Worm (Caenorhabditis elegans) whole organism, L3 larva: ENCODE measurements around the gene Y76A2B.4.

Experiments
- R02D3.7 ChIP-seq: fragments of 150-350 bp; optimal IDR thresholded peaks from 2 replicates; lab custom pipeline; 2014; ENCODE audit warnings: missing biosample characterization, missing genetic modification characterization
- ZK546.5 ChIP-seq: sonication (generic microtip); optimal IDR thresholded peaks from 2 replicates; lab custom pipeline; 2017; ENCODE audit warnings: missing biosample characterization, missing genetic modification characterization
- aly-2 ChIP-seq: fragments of 150-350 bp; optimal IDR thresholded peaks from 2 replicates; lab custom pipeline; 2014; ENCODE audit warnings: missing biosample characterization, missing genetic modification characterization
- ama-1 ChIP-seq: fragments of 150-350 bp; optimal IDR thresholded peaks from 2 replicates; lab custom pipeline; 2018
- ceh-16 ChIP-seq: sonication (generic microtip); optimal IDR thresholded peaks from 2 replicates; lab custom pipeline; 2017; ENCODE audit warnings: missing biosample characterization, missing genetic modification characterization
- ceh-28 ChIP-seq: fragments of 150-350 bp; optimal IDR thresholded peaks from 2 replicates; lab custom pipeline; 2014; ENCODE audit warnings: missing biosample characterization, missing genetic modification reagents, missing genetic modification characterization
- ceh-82 ChIP-seq: fragments of 150-350 bp; optimal IDR thresholded peaks from 2 replicates; lab custom pipeline; 2014; ENCODE audit warnings: missing biosample characterization, missing genetic modification characterization
- ceh-9 ChIP-seq: sonication (generic microtip); optimal IDR thresholded peaks from 2 replicates; lab custom pipeline; 2018; ENCODE audit warnings: missing biosample characterization, missing genetic modification characterization
- daf-12 ChIP-seq: fragments of 150-350 bp; optimal IDR thresholded peaks from 2 replicates; lab custom pipeline; 2014; ENCODE audit warnings: missing biosample characterization, missing genetic modification reagents, missing genetic modification characterization
- egl-27 ChIP-seq: sonication (generic microtip); optimal IDR thresholded peaks from 4 replicates; lab custom pipeline; 2017; ENCODE audit warnings: missing biosample characterization, missing genetic modification reagents, missing genetic modification characterization
- egl-5 ChIP-seq: fragments of 150-350 bp; optimal IDR thresholded peaks from 2 replicates; lab custom pipeline; 2017; ENCODE audit warnings: missing biosample characterization, missing genetic modification reagents, missing genetic modification characterization, inconsistent platforms
- elt-1 ChIP-seq: fragments of 150-350 bp; optimal IDR thresholded peaks from 2 replicates; lab custom pipeline; 2014; ENCODE audit warnings: missing biosample characterization, missing genetic modification characterization
- elt-2 ChIP-seq: sonication (generic microtip); optimal IDR thresholded peaks from 2 replicates; lab custom pipeline; 2016; ENCODE audit warnings: missing genetic modification reagents, mild to moderate bottlenecking, missing genetic modification characterization, missing compliant biosample characterization
- elt-3 ChIP-seq, 3 experiments: fragments of 150-350 bp in 1 of 3; sonication (generic microtip) in 2 of 3; optimal IDR thresholded peaks; 2 replicates in 2 of 3; 4 replicates in 1 of 3; lab custom pipeline; 2014 to 2017; ENCODE audit warnings: missing biosample characterization in 3 of 3, missing genetic modification characterization in 3 of 3
- eor-1 ChIP-seq, 2 experiments: fragments of 150-350 bp; optimal IDR thresholded peaks; 2 replicates each; lab custom pipeline; 2014 to 2018; ENCODE audit warnings: missing biosample characterization in 2 of 2, missing genetic modification characterization in 2 of 2
- fkh-10 ChIP-seq: sonication (generic microtip); optimal IDR thresholded peaks from 2 replicates; lab custom pipeline; 2017; ENCODE audit warnings: missing biosample characterization, missing genetic modification reagents, missing genetic modification characterization
- fkh-2 ChIP-seq: fragments of 150-350 bp; optimal IDR thresholded peaks from 2 replicates; lab custom pipeline; 2014; ENCODE audit warnings: missing biosample characterization, missing genetic modification reagents, missing genetic modification characterization
- fos-1 ChIP-seq: fragments of 150-350 bp; optimal IDR thresholded peaks from 2 replicates; lab custom pipeline; 2014; ENCODE audit warnings: missing biosample characterization, missing genetic modification characterization
- hmg-11 ChIP-seq: sonication (generic microtip); optimal IDR thresholded peaks from 2 replicates; lab custom pipeline; 2016; ENCODE audit warnings: missing genetic modification characterization, missing compliant biosample characterization
- jun-1 ChIP-seq: fragments of 150-350 bp; optimal IDR thresholded peaks from 2 replicates; lab custom pipeline; 2014; ENCODE audit warnings: missing biosample characterization, missing genetic modification reagents, missing genetic modification characterization
- lsy-12 ChIP-seq: sonication (generic microtip); optimal IDR thresholded peaks from 2 replicates; lab custom pipeline; 2016; ENCODE audit warnings: mild to moderate bottlenecking, missing genetic modification characterization, missing compliant biosample characterization
- mdl-1 ChIP-seq: fragments of 150-350 bp; optimal IDR thresholded peaks from 2 replicates; lab custom pipeline; 2014; ENCODE audit warnings: missing biosample characterization, missing genetic modification characterization
- mml-1 ChIP-seq: fragments of 150-350 bp; sonication (generic microtip); optimal IDR thresholded peaks from 3 replicates; lab custom pipeline; 2014; ENCODE audit warnings: missing biosample characterization, missing genetic modification characterization
- nfya-1 ChIP-seq: sonication (generic microtip); optimal IDR thresholded peaks from 2 replicates; lab custom pipeline; 2017; ENCODE audit warnings: missing genetic modification characterization, mild to moderate bottlenecking, missing compliant biosample characterization, antibody characterized with exemption, moderate library complexity; ENCODE audit not compliant: insufficient read depth
- nhr-12 ChIP-seq: fragments of 150-350 bp; optimal IDR thresholded peaks from 2 replicates; lab custom pipeline; 2014; ENCODE audit warnings: missing biosample characterization, missing genetic modification characterization
- nhr-237 ChIP-seq: fragments of 150-350 bp; optimal IDR thresholded peaks from 2 replicates; lab custom pipeline; 2014; ENCODE audit warnings: missing biosample characterization, missing genetic modification characterization
- nhr-25 ChIP-seq: sonication (generic microtip); optimal IDR thresholded peaks from 2 replicates; lab custom pipeline; 2017; ENCODE audit warnings: missing biosample characterization, missing genetic modification characterization
- nhr-28 ChIP-seq: fragments of 150-350 bp; optimal IDR thresholded peaks from 2 replicates; lab custom pipeline; 2014; ENCODE audit warnings: missing biosample characterization, missing genetic modification characterization
- nhr-43 ChIP-seq: sonication (generic microtip); optimal IDR thresholded peaks from 2 replicates; lab custom pipeline; 2016; ENCODE audit warnings: mild to moderate bottlenecking, missing genetic modification characterization, missing compliant biosample characterization; ENCODE audit not compliant: poor library complexity, severe bottlenecking
- nhr-67 ChIP-seq: fragments of 150-350 bp; optimal IDR thresholded peaks from 2 replicates; lab custom pipeline; 2014; ENCODE audit warnings: missing biosample characterization, missing genetic modification characterization
- nhr-76 ChIP-seq: fragments of 150-350 bp; sonication (generic microtip); optimal IDR thresholded peaks from 5 replicates; lab custom pipeline; 2014; ENCODE audit warnings: missing biosample characterization, missing genetic modification characterization
- pha-4 ChIP-seq: fragments of 150-350 bp; optimal IDR thresholded peaks from 2 replicates; lab custom pipeline; 2014; ENCODE audit warnings: missing biosample characterization, missing genetic modification reagents, missing genetic modification characterization
- pqm-1 ChIP-seq: fragments of 150-350 bp; optimal IDR thresholded peaks from 2 replicates; lab custom pipeline; 2017; ENCODE audit warnings: missing biosample characterization, missing genetic modification characterization, inconsistent platforms
- sea-2 ChIP-seq: fragments of 150-350 bp; sonication (generic microtip); optimal IDR thresholded peaks from 4 replicates; lab custom pipeline; 2014; ENCODE audit warnings: missing biosample characterization, missing genetic modification reagents, missing genetic modification characterization
- skn-1 ChIP-seq: fragments of 150-350 bp; optimal IDR thresholded peaks from 2 replicates; lab custom pipeline; 2014; ENCODE audit warnings: missing biosample characterization, missing genetic modification characterization
- tbx-2 ChIP-seq: sonication (generic microtip); optimal IDR thresholded peaks from 2 replicates; lab custom pipeline; 2016; ENCODE audit warnings: mild to moderate bottlenecking, missing genetic modification characterization, missing compliant biosample characterization
- unc-39 ChIP-seq: sonication (generic microtip); optimal IDR thresholded peaks from 4 replicates; lab custom pipeline; 2017; ENCODE audit warnings: missing biosample characterization, missing genetic modification characterization
- unc-62 ChIP-seq: fragments of 150-350 bp; sonication (generic microtip); optimal IDR thresholded peaks from 4 replicates; lab custom pipeline; 2014; ENCODE audit warnings: missing biosample characterization, missing genetic modification reagents, missing genetic modification characterization
- ztf-11 ChIP-seq: fragments of 150-350 bp; optimal IDR thresholded peaks from 2 replicates; lab custom pipeline; 2014; ENCODE audit warnings: missing biosample characterization, missing genetic modification characterization

The Y76A2B.4 gene

ce11 chrIII:13548982-13549381 lies 2.4 kb upstream of the Y76A2B.4 start, which contains the start of gene mmad-1 (continued):
- TF ChIP-seq lsy-12 (tag; lab: Kevin White, UChicago) (no peak), ama-1 (lab: Kevin White, UChicago) (no peak), nhr-67 (tag; lab: Kevin White, UChicago) (no peak), pha-4 (tag; lab: Kevin White, UChicago) (peak; percentile 76), elt-1 (tag; lab: Kevin White, UChicago) (no peak)

ce11 chrIII:13544593-13544992 lies 2.0 kb downstream of the Y76A2B.4 start:
- TF ChIP-seq lsy-12 (tag; lab: Kevin White, UChicago) (no peak), elt-2 (tag; lab: Kevin White, UChicago) (peak; percentile 93), nhr-12 (tag; lab: Kevin White, UChicago) (no peak), jun-1 (tag; lab: Kevin White, UChicago) (peak; percentile 19), tbx-2 (tag; lab: Kevin White, UChicago) (no peak), ZK546.5 (tag; lab: Kevin White, UChicago) (no peak), ceh-82 (no peak), pha-4 (tag; lab: Kevin White, UChicago) (peak; percentile 31), nhr-43 (peak; percentile 26), fkh-10 (no peak), nfya-1 (tag; lab: Kevin White, UChicago) (peak; percentile 60), pqm-1 (tag; lab: Kevin White, UChicago) (peak; percentile 91), nhr-67 (tag; lab: Kevin White, UChicago) (no peak), elt-3 (tag; optimal IDR thresholded peaks at IDR 0.05; lab: Kevin White, UChicago) (peak; percentile 8 to 84 (median 46)), mdl-1 (tag; lab: Kevin White, UChicago) (no peak), fos-1 (no peak), aly-2 (no peak), nhr-25 (tag; lab: Kevin White, UChicago) (peak; percentile 44), eor-1 (tag; optimal IDR thresholded peaks at IDR 0.05; lab: Kevin White, UChicago) (no peak), nhr-28 (tag; lab: Kevin White, UChicago) (no peak)

ce11 chrIII:13543434-13543833 lies 3.1 kb downstream of the Y76A2B.4 start, which contains the start of gene acs-5:
TSS of gene acs-5 (minus strand) at chrIII:13543534.
- TF ChIP-seq egl-5 (tag; lab: Kevin White, UChicago) (no peak), ZK546.5 (tag; lab: Kevin White, UChicago) (no peak), nfya-1 (tag; lab: Kevin White, UChicago) (no peak), jun-1 (tag; lab: Kevin White, UChicago) (no peak), ztf-11 (tag; lab: Kevin White, UChicago) (no peak), unc-62 (no peak), elt-1 (tag; lab: Kevin White, UChicago) (no peak), tbx-2 (tag; lab: Kevin White, UChicago) (no peak), skn-1 (tag; lab: Kevin White, UChicago) (no peak), nhr-25 (tag; lab: Kevin White, UChicago) (no peak), nhr-237 (tag; lab: Kevin White, UChicago) (no peak), daf-12 (tag; lab: Kevin White, UChicago) (no peak), aly-2 (no peak), sea-2 (no peak), lsy-12 (tag; lab: Kevin White, UChicago) (no peak), R02D3.7 (no peak), ceh-28 (tag; lab: Kevin White, UChicago) (no peak), eor-1 (tag; optimal IDR thresholded peaks at IDR 0.05; lab: Kevin White, UChicago) (no peak), ama-1 (lab: Kevin White, UChicago) (no peak)

- no peak for TF ChIP-seq unc-39
- TF ChIP-seq nfya-1 (tag; lab: Kevin White, UChicago) = peak; percentile 1
- no peak for TF ChIP-seq jun-1 (tag; lab: Kevin White, UChicago)
- TF ChIP-seq ceh-9 (tag; lab: Kevin White, UChicago) = no peak
- no peak for TF ChIP-seq ceh-82
- no peak for TF ChIP-seq pha-4 (tag; lab: Kevin White, UChicago)
- peak; percentile 81 for TF ChIP-seq elt-2 (tag; lab: Kevin White, UChicago)
- TF ChIP-seq nhr-237 (tag; lab: Kevin White, UChicago) = no peak
- TF ChIP-seq nhr-12 (tag; lab: Kevin White, UChicago) = no peak
- TF ChIP-seq hmg-11 = no peak
- TF ChIP-seq pqm-1 (tag; lab: Kevin White, UChicago) = peak; percentile 90
- TF ChIP-seq mml-1 (tag; lab: Kevin White, UChicago) = no peak
- no peak for TF ChIP-seq ceh-16 (tag; lab: Kevin White, UChicago)
- TF ChIP-seq eor-1 (tag; optimal IDR thresholded peaks at IDR 0.05; lab: Kevin White, UChicago) = no peak
- TF ChIP-seq nhr-25 (tag; lab: Kevin White, UChicago) = no peak
- TF ChIP-seq egl-5 (tag; lab: Kevin White, UChicago) = no peak
- TF ChIP-seq fkh-10 = no peak
- TF ChIP-seq ZK546.5 (tag; lab: Kevin White, UChicago) = no peak
- no peak for TF ChIP-seq aly-2
- TF ChIP-seq egl-27 (tag; lab: Kevin White, UChicago) = no peak
- no peak for TF ChIP-seq nhr-76 (tag; lab: Kevin White, UChicago)
- TF ChIP-seq elt-3 (tag; optimal IDR thresholded peaks at IDR 0.05; lab: Kevin White, UChicago) = peak in 2 of 3 experiments; percentile 82 to 83
- no peak for TF ChIP-seq daf-12 (tag; lab: Kevin White, UChicago)
- TF ChIP-seq fkh-2 = no peak
These were observed 4.1 kb downstream of the Y76A2B.4 start for ce11 chrIII:13542458-13542857.
